Fruit fly (Drosophila melanogaster): ENCODE measurements around the gene pico.

DNA sequence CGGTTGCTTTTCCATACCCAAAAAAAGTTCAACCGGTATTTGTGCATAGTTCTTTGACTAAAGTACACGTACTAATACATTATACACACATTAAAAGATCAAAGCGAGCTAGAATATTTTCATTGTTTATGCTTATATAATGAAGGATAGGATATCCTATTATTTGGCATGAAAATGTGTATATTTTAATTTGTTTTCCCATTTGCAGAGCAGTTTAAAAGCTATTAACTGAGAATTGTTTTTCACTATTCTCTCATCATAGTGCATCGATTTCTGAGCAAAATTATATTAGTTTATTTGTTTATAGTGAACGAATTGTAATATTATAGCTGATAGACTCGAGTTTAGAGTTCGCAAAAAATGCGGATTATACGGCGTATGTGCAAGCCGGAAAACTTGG lies 34.7 kb upstream of the pico start:
- TF ChIP-seq CG8478 (optimal IDR thresholded peaks at IDR 0.05), result no peak
- no peak for TF ChIP-seq CTCF (optimal IDR thresholded peaks at IDR 0.05)

Measured in S2 (cell line).